Worm (Caenorhabditis elegans) whole organism, L1 larva: Measurements from ENCODE around the gene unc-51.
"Not testable (repeated sequence)": the region's sequence is repeated elsewhere in the genome, so short reads cannot be mapped to it uniquely, and the experiment has no call there.

Source experiments
- aha-1 ChIP-seq: fragments of 150-350 bp; optimal IDR thresholded peaks from 2 replicates; lab custom pipeline; 2014; ENCODE audit warnings: missing biosample characterization, missing genetic modification characterization
- alr-1 ChIP-seq: fragments of 200-800 bp; sonication (Bioruptor generic); optimal IDR thresholded peaks from 2 replicates; lab custom pipeline; 2018; ENCODE audit warnings: borderline replicate concordance, mild to moderate bottlenecking, missing genetic modification characterization, missing compliant biosample characterization
- blmp-1 ChIP-seq: fragments of 150-350 bp; optimal IDR thresholded peaks from 2 replicates; lab custom pipeline; 2014; ENCODE audit warnings: missing biosample characterization, missing genetic modification characterization
- ceh-63 ChIP-seq: fragments of 200-800 bp; sonication (Bioruptor generic); optimal IDR thresholded peaks from 2 replicates; lab custom pipeline; 2018; ENCODE audit warnings: mild to moderate bottlenecking, missing genetic modification characterization, missing compliant biosample characterization
- ceh-88 ChIP-seq: fragments of 200-800 bp; sonication (Bioruptor generic); IDR thresholded peaks from 2 replicates; pipeline ENCODE4 v1.3.6; 2022; ENCODE audit warnings: missing genetic modification characterization, missing compliant biosample characterization
- ceh-90 ChIP-seq: sonication (generic microtip); optimal IDR thresholded peaks from 2 replicates; lab custom pipeline; 2016; ENCODE audit warnings: missing genetic modification characterization, missing compliant biosample characterization
- ces-1 ChIP-seq: fragments of 150-350 bp; optimal IDR thresholded peaks from 2 replicates; lab custom pipeline; 2014; ENCODE audit warnings: missing biosample characterization, missing genetic modification reagents, missing genetic modification characterization
- dpl-1 ChIP-seq, 3 experiments: fragments of 150-350 bp in 2 of 3; sonication (generic microtip) in 1 of 3; optimal IDR thresholded peaks; 2 replicates each; lab custom pipeline; 2014 to 2017; ENCODE audit warnings: missing biosample characterization in 3 of 3, missing genetic modification characterization in 3 of 3, missing genetic modification reagents in 3 of 3
- efl-1 ChIP-seq, 4 experiments: fragments of 150-350 bp; optimal IDR thresholded peaks in 3 of 4; peaks in 1 of 4; 1 replicate in 1 of 4; 2 replicates in 3 of 4; lab custom pipeline; 2014; ENCODE audit warnings: missing biosample characterization in 2 of 4, missing genetic modification characterization in 2 of 4, missing genetic modification reagents in 2 of 4
- egl-27 ChIP-seq, 2 experiments: fragments of 150-350 bp in 1 of 2; sonication (generic microtip); optimal IDR thresholded peaks; 3 replicates each; lab custom pipeline; 2017 to 2018; ENCODE audit warnings: missing biosample characterization in 2 of 2, missing genetic modification characterization in 2 of 2, missing genetic modification reagents in 2 of 2
- elt-3 ChIP-seq, 6 experiments: fragments of 150-350 bp in 1 of 6; sonication (generic microtip); optimal IDR thresholded peaks; 2 replicates each; lab custom pipeline; 2017 to 2018; ENCODE audit warnings: missing biosample characterization in 6 of 6, missing genetic modification characterization in 6 of 6, inconsistent platforms in 1 of 6
- ets-5 ChIP-seq: fragments of 200-800 bp; sonication (Bioruptor generic); IDR thresholded peaks from 2 replicates; pipeline ENCODE4 v1.3.6; 2022; ENCODE audit warnings: missing genetic modification characterization, missing compliant biosample characterization
- fkh-4 ChIP-seq: sonication (generic microtip); optimal IDR thresholded peaks from 2 replicates; lab custom pipeline; 2016; ENCODE audit warnings: missing compliant biosample characterization, missing genetic modification characterization, borderline replicate concordance
- hpl-2 ChIP-seq: fragments of 150-350 bp; optimal IDR thresholded peaks from 2 replicates; lab custom pipeline; 2014; ENCODE audit warnings: missing biosample characterization, missing genetic modification reagents, missing genetic modification characterization
- isw-1 ChIP-seq: fragments of 200-800 bp; sonication (Bioruptor generic); IDR thresholded peaks from 2 replicates; pipeline ENCODE4 v1.3.6; 2022; ENCODE audit warnings: missing genetic modification characterization, missing compliant biosample characterization
- jun-1 ChIP-seq: fragments of 150-350 bp; optimal IDR thresholded peaks from 2 replicates; lab custom pipeline; 2014; ENCODE audit warnings: missing biosample characterization, missing genetic modification reagents, missing genetic modification characterization
- lin-13 ChIP-seq: fragments of 150-350 bp; optimal IDR thresholded peaks from 2 replicates; lab custom pipeline; 2014; ENCODE audit warnings: missing biosample characterization, missing genetic modification reagents, missing genetic modification characterization
- lin-14 ChIP-seq: fragments of 200-800 bp; sonication (Bioruptor generic); optimal IDR thresholded peaks from 2 replicates; lab custom pipeline; 2018; ENCODE audit warnings: mild to moderate bottlenecking, missing genetic modification characterization, moderate library complexity, missing compliant biosample characterization
- lin-15B ChIP-seq: fragments of 150-350 bp; sonication (generic microtip); optimal IDR thresholded peaks from 3 replicates; lab custom pipeline; 2014; ENCODE audit warnings: missing biosample characterization, missing genetic modification characterization
- lir-3 ChIP-seq: sonication (generic microtip); optimal IDR thresholded peaks from 2 replicates; lab custom pipeline; 2016; ENCODE audit warnings: mild to moderate bottlenecking, missing genetic modification characterization, moderate library complexity, missing compliant biosample characterization; ENCODE audit not compliant: poor library complexity
- lsy-2 ChIP-seq, 2 experiments: fragments of 150-350 bp; optimal IDR thresholded peaks; 2 replicates each; lab custom pipeline; 2014; ENCODE audit warnings: missing biosample characterization in 2 of 2, missing genetic modification characterization in 2 of 2
- mdl-1 ChIP-seq, 2 experiments: fragments of 150-350 bp; optimal IDR thresholded peaks; 2 replicates each; lab custom pipeline; 2014 to 2017; ENCODE audit warnings: missing biosample characterization in 2 of 2, missing genetic modification characterization in 2 of 2, inconsistent platforms in 1 of 2
- mep-1 ChIP-seq: fragments of 150-350 bp; optimal IDR thresholded peaks from 2 replicates; lab custom pipeline; 2014; ENCODE audit warnings: missing biosample characterization, missing genetic modification characterization
- nhr-11 ChIP-seq: fragments of 150-350 bp; optimal IDR thresholded peaks from 2 replicates; lab custom pipeline; 2014; ENCODE audit warnings: missing biosample characterization, missing genetic modification characterization
- nhr-12 ChIP-seq: sonication (generic microtip); optimal IDR thresholded peaks from 2 replicates; lab custom pipeline; 2017; ENCODE audit warnings: missing biosample characterization, missing genetic modification characterization
- nhr-19 ChIP-seq: fragments of 200-800 bp; sonication (Bioruptor generic); conservative IDR thresholded peaks from 2 replicates; pipeline ENCODE4 v1.3.6; 2022; ENCODE audit warnings: missing genetic modification characterization, missing compliant biosample characterization
- nhr-20 ChIP-seq: sonication (generic microtip); optimal IDR thresholded peaks from 2 replicates; lab custom pipeline; 2016; ENCODE audit warnings: mild to moderate bottlenecking, missing genetic modification characterization, missing compliant biosample characterization
- nhr-71 ChIP-seq: sonication (generic microtip); optimal IDR thresholded peaks from 2 replicates; lab custom pipeline; 2016; ENCODE audit warnings: mild to moderate bottlenecking, missing genetic modification characterization, moderate library complexity, missing compliant biosample characterization
- nhr-85 ChIP-seq: sonication (generic microtip); peaks from one replicate; lab custom pipeline; 2016; ENCODE audit warnings: missing genetic modification characterization, inconsistent platforms, missing compliant biosample characterization
- pag-3 ChIP-seq: sonication (generic microtip); optimal IDR thresholded peaks from 2 replicates; lab custom pipeline; 2017; ENCODE audit warnings: missing genetic modification characterization, mild to moderate bottlenecking, missing compliant biosample characterization, antibody characterized with exemption, borderline replicate concordance; ENCODE audit not compliant: insufficient read depth
- pqm-1 ChIP-seq: sonication (generic microtip); optimal IDR thresholded peaks from 3 replicates; lab custom pipeline; 2017; ENCODE audit warnings: missing biosample characterization, missing genetic modification characterization
- rnt-1 ChIP-seq: sonication (generic microtip); optimal IDR thresholded peaks from 2 replicates; lab custom pipeline; 2016; ENCODE audit warnings: mild to moderate bottlenecking, missing genetic modification characterization, moderate library complexity, missing compliant biosample characterization
- skn-1 ChIP-seq: fragments of 150-350 bp; optimal IDR thresholded peaks from 2 replicates; lab custom pipeline; 2014; ENCODE audit warnings: missing biosample characterization, missing genetic modification characterization
- snu-23 ChIP-seq: sonication (generic microtip); optimal IDR thresholded peaks from 2 replicates; lab custom pipeline; 2016; ENCODE audit warnings: missing genetic modification characterization, missing compliant biosample characterization
- sup-37 ChIP-seq: fragments of 200-800 bp; sonication (Bioruptor generic); optimal IDR thresholded peaks from 2 replicates; lab custom pipeline; 2018; ENCODE audit warnings: mild to moderate bottlenecking, missing genetic modification characterization, missing compliant biosample characterization
- tbx-2 ChIP-seq: sonication (generic microtip); optimal IDR thresholded peaks from 2 replicates; lab custom pipeline; 2016; ENCODE audit warnings: missing genetic modification characterization, missing compliant biosample characterization
- unc-130 ChIP-seq: fragments of 150-350 bp; optimal IDR thresholded peaks from 2 replicates; lab custom pipeline; 2017; ENCODE audit warnings: missing biosample characterization, missing genetic modification characterization, inconsistent platforms
- zag-1 ChIP-seq: fragments of 150-350 bp; optimal IDR thresholded peaks from 2 replicates; lab custom pipeline; 2014; ENCODE audit warnings: missing biosample characterization, missing genetic modification characterization
- zip-4 ChIP-seq: fragments of 200-800 bp; sonication (Bioruptor generic); optimal IDR thresholded peaks from 2 replicates; lab custom pipeline; 2018; ENCODE audit warnings: mild to moderate bottlenecking, missing genetic modification characterization, moderate library complexity, missing compliant biosample characterization

The unc-51 gene

DNA sequence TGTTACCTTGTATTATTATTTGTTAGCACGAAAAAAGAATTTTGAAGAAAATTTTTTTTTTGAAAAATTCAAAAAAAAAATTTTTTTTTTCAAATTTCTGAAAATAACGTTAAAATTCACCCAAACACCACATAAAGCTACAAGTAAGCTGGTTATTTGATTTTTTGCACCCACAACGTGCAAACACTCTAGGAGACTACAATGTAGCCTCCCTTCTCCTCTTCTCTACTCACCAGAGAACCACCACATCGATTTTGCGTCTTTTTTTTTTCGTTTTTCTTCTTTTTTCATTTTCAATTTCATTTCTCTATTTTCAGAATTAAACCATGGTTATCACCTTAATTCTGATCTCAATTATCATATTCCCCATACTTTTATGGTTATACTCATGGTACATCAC, 49.1 kb downstream of the unc-51 start, which contains the start of gene abhd-3.1:
Gene abhd-3.1 (plus strand): TSS at position 318 of the 400 bp plus-strand sequence.
- TF ChIP-seq tbx-2 (no peak), nhr-12 (tag; lab: Kevin White, UChicago) (no peak), lin-13 (no peak), lsy-2 (tag; optimal IDR thresholded peaks at IDR 0.05; lab: Kevin White, UChicago) (no peak), nhr-19 (GFP tag; lab: Robert Waterston, UW) (peak; percentile 34), blmp-1 (tag; lab: Kevin White, UChicago) (peak; percentile 2), hpl-2 (GFP tag; lab: Kevin White, UChicago) (no peak), nhr-20 (peak; percentile 64), ets-5 (GFP tag; lab: Robert Waterston, UW) (no peak), efl-1 (optimal IDR thresholded peaks at IDR 0.05; lab: Kevin White, UChicago) (no peak), efl-1 (GFP tag; optimal IDR thresholded peaks at IDR 0.05 in 1 of 2; lab: Kevin White, UChicago) (no peak), lin-15B (no peak), ceh-63 (GFP tag; lab: Kevin White, UChicago) (no peak), alr-1 (tag; lab: Kevin White, UChicago) (no peak), unc-130 (no peak), dpl-1 (GFP tag; optimal IDR thresholded peaks at IDR 0.05; lab: Kevin White, UChicago) (no peak), egl-27 (tag; optimal IDR thresholded peaks at IDR 0.05; lab: Kevin White, UChicago) (no peak), isw-1 (GFP tag; lab: Robert Waterston, UW) (no peak), aha-1 (tag; lab: Kevin White, UChicago) (no peak), nhr-85 (tag; lab: Kevin White, UChicago) (no peak), zip-4 (no peak)

ce11 chrV:19954491-19954890, 49.8 kb downstream of the unc-51 start:
- TF ChIP-seq zag-1 = no peak
- no peak for TF ChIP-seq lin-14
- TF ChIP-seq efl-1 (optimal IDR thresholded peaks at IDR 0.05; lab: Kevin White, UChicago) = no peak
- TF ChIP-seq efl-1 (GFP tag; optimal IDR thresholded peaks at IDR 0.05 in 1 of 2; lab: Kevin White, UChicago) = peak in 1 of 2 experiments; percentile 57
- no peak for TF ChIP-seq jun-1
- peak; percentile 15 for TF ChIP-seq alr-1 (tag; lab: Kevin White, UChicago)

DNA sequence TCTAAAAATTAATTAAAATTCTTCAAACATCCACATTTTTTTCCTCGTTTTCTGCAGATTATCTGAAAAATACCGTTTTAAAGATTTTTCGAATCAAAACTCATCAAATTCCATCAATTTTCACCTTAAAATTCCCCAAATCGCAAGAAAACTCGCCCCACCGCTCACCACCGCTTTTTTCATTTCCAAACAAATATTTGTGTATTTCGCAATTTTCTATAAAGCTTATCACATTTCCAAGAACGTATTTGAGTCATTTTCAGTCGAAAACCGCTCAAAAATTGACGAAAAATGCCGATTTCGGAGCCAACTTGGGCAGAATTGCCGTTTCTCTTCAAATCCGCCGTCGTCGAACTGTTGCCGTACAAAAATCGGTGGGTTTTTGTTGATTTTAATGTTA, 54.6 kb downstream of the unc-51 start, which contains the start of gene Y60A3A.8:
Gene Y60A3A.8 (plus strand): TSS at position 258 of the 400 bp plus-strand sequence.
- TF ChIP-seq ces-1 (GFP tag; lab: Kevin White, UChicago); fkh-4 (tag; lab: Kevin White, UChicago); rnt-1 (tag; lab: Kevin White, UChicago): not testable (repeated sequence)

ce11 chrV:19948993-19949392, 55.3 kb downstream of the unc-51 start, which contains the start of gene tmed-4:
TSS of gene tmed-4 (minus strand) at chrV:19949093.
- TF ChIP-seq mdl-1 (tag; optimal IDR thresholded peaks at IDR 0.05; lab: Kevin White, UChicago); skn-1 (tag; lab: Kevin White, UChicago); efl-1 (optimal IDR thresholded peaks at IDR 0.05; lab: Kevin White, UChicago); efl-1 (GFP tag; optimal IDR thresholded peaks at IDR 0.05 in 1 of 2; lab: Kevin White, UChicago): not testable (repeated sequence)

ce11 chrV:19946529-19946928, 57.8 kb downstream of the unc-51 start, which contains the start of gene dhs-24:
TSS of gene dhs-24 (minus strand) at chrV:19946629.
- TF ChIP-seq sup-37 (GFP tag; lab: Kevin White, UChicago) (no peak), nhr-71 (no peak), nhr-11 (tag; lab: Kevin White, UChicago) (no peak), pag-3 (tag; lab: Kevin White, UChicago) (no peak), pqm-1 (tag; lab: Kevin White, UChicago) (no peak), snu-23 (GFP tag; lab: Kevin White, UChicago) (no peak), ceh-90 (tag; lab: Kevin White, UChicago) (no peak), zip-4 (no peak), egl-27 (tag; optimal IDR thresholded peaks at IDR 0.05; lab: Kevin White, UChicago) (no peak), lir-3 (tag; lab: Kevin White, UChicago) (no peak), alr-1 (tag; lab: Kevin White, UChicago) (no peak), ceh-88 (GFP tag; lab: Robert Waterston, UW) (no peak), elt-3 (tag; optimal IDR thresholded peaks at IDR 0.05; lab: Kevin White, UChicago) (no peak), ces-1 (GFP tag; lab: Kevin White, UChicago) (no peak), mep-1 (tag; lab: Kevin White, UChicago) (no peak), lin-15B (no peak), mdl-1 (tag; optimal IDR thresholded peaks at IDR 0.05; lab: Kevin White, UChicago) (no peak)
